Worm (Caenorhabditis elegans): Measurements from ENCODE around the gene acox-1.5.

Gene acox-1.5

ce11 chrIII:9568451-9568850, 23.5 kb downstream of the acox-1.5 start, which contains the start of gene C48B4.13:
TSS of gene C48B4.13 (plus strand) at chrIII:9568751.
- no peak for TF ChIP-seq ceh-13 (GFP tag; optimal IDR thresholded peaks at IDR 0.05)
- TF ChIP-seq tbx-11 (GFP tag; IDR thresholded peaks at IDR 0.05) = no peak
- no peak for TF ChIP-seq ama-1 (optimal IDR thresholded peaks at IDR 0.05)
- no peak for TF ChIP-seq pes-1 (GFP tag; IDR thresholded peaks at IDR 0.05)
- TF ChIP-seq scrt-1 (GFP tag; IDR thresholded peaks at IDR 0.05) = no peak
- no peak for TF ChIP-seq ceh-36 (tag; optimal IDR thresholded peaks at IDR 0.05)
- TF ChIP-seq hmbx-1 (tag; optimal IDR thresholded peaks at IDR 0.05) = no peak
- no peak for TF ChIP-seq tra-4 (tag; optimal IDR thresholded peaks at IDR 0.05)
- no peak for TF ChIP-seq flt-1 (GFP tag; IDR thresholded peaks at IDR 0.05)
- no peak for TF ChIP-seq B0310.2 (tag; optimal IDR thresholded peaks at IDR 0.05)

ce11 chrIII:9565973-9566372, 26.0 kb downstream of the acox-1.5 start, which contains the start of gene C48B4.11:
TSS of gene C48B4.11 (minus strand) at chrIII:9566115.
- TF ChIP-seq tbx-37 (GFP tag; conservative IDR thresholded peaks at IDR 0.05) (no peak), ceh-36 (tag; optimal IDR thresholded peaks at IDR 0.05) (no peak), pes-1 (GFP tag; IDR thresholded peaks at IDR 0.05) (no peak), hnd-1 (tag; optimal IDR thresholded peaks at IDR 0.05) (no peak), ceh-13 (GFP tag; optimal IDR thresholded peaks at IDR 0.05) (no peak), tra-4 (tag; optimal IDR thresholded peaks at IDR 0.05) (no peak), ets-7 (tag; optimal IDR thresholded peaks at IDR 0.05) (no peak), hmbx-1 (tag; optimal IDR thresholded peaks at IDR 0.05) (no peak), scrt-1 (GFP tag; IDR thresholded peaks at IDR 0.05) (no peak), ama-1 (optimal IDR thresholded peaks at IDR 0.05) (no peak), hmg-4 (GFP tag; optimal IDR thresholded peaks at IDR 0.05) (no peak), aly-1 (tag; optimal IDR thresholded peaks at IDR 0.05) (no peak), B0310.2 (tag; optimal IDR thresholded peaks at IDR 0.05) (no peak), F13C5.2 (tag; optimal IDR thresholded peaks at IDR 0.05) (no peak)

DNA sequence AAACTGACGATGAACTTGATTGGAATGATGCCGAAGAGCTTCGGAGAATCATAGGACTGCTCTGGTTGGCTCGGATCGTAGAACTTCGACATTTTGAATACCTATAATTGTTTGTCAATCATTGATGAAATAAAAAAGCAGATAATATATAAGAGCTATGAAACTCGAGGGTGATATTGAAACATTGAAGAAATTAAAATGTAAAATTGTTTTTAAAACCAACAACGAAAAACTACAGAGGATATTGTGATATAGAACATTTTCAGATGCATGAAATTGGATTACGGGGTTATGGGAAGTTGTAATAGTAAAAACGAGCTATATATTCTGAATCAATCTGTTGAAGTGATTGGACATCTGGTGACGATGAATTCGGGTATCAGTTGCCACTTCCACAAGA, 27.6 kb downstream of the acox-1.5 start, which contains the start of gene C48B4.10:
Gene C48B4.10 (minus strand): TSS at position 101 of the 400 bp plus-strand sequence.
- TF ChIP-seq tra-4 (tag; optimal IDR thresholded peaks at IDR 0.05) (no peak), hnd-1 (tag; optimal IDR thresholded peaks at IDR 0.05) (no peak), ets-7 (tag; optimal IDR thresholded peaks at IDR 0.05) (no peak), hmg-4 (GFP tag; optimal IDR thresholded peaks at IDR 0.05) (no peak), pes-1 (GFP tag; IDR thresholded peaks at IDR 0.05) (no peak), ceh-36 (tag; optimal IDR thresholded peaks at IDR 0.05) (no peak), scrt-1 (GFP tag; IDR thresholded peaks at IDR 0.05) (no peak), aly-1 (tag; optimal IDR thresholded peaks at IDR 0.05) (no peak), sea-1 (GFP tag; conservative IDR thresholded peaks at IDR 0.05) (no peak), B0310.2 (tag; optimal IDR thresholded peaks at IDR 0.05) (no peak), tbx-11 (GFP tag; IDR thresholded peaks at IDR 0.05) (no peak), flt-1 (GFP tag; IDR thresholded peaks at IDR 0.05) (no peak), ceh-13 (GFP tag; optimal IDR thresholded peaks at IDR 0.05) (no peak), ama-1 (optimal IDR thresholded peaks at IDR 0.05) (no peak), F13C5.2 (tag; optimal IDR thresholded peaks at IDR 0.05) (no peak), hmbx-1 (tag; optimal IDR thresholded peaks at IDR 0.05) (no peak), tbx-37 (GFP tag; conservative IDR thresholded peaks at IDR 0.05) (no peak)

DNA sequence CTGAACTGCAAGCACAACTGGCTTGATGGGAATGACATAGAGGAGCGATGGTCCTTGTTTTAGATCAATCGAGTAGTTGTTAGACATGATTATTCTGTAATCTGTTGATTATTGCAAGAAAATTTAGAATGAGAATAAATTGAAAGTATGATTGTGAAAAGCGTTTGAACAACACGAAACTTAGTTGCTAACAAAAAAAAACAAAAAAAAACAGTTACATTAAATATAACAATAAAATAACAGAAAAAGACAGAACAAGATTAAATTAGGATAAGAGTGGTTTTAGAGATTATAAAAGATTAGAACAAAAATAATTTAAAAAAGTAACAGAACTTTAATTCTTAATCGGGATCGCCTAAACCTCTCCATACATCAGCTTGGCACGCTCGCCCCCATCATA, 28.8 kb downstream of the acox-1.5 start, which contains the start of gene C48B4.9:
Gene C48B4.9 (minus strand): TSS at position 101 of the 400 bp plus-strand sequence.
- TF ChIP-seq pes-1 (GFP tag; IDR thresholded peaks at IDR 0.05) = no peak

DNA sequence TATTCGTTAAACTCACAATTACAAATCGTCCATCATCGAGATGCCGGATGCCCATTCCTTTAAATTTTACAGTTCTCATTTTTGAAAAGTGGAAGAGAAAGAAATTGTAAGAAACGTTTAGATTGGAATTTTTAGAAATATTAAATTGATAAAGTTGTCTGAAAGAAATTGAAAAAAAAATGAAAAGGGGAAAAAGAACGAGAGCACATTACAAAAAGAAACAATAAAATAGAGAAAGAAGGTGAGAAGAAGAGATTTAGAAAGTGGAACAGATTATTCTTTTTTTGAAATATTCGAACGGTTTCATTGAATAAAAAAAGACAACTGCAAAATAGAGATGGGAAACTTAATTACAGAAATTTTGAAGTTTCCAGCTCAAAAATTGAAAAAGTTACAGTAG, 30.8 kb downstream of the acox-1.5 start, which contains the start of gene C48B4.8:
Gene C48B4.8 (minus strand): TSS at position 101 of the 400 bp plus-strand sequence.
- no peak for TF ChIP-seq tbx-11 (GFP tag; IDR thresholded peaks at IDR 0.05)
- no peak for TF ChIP-seq flt-1 (GFP tag; IDR thresholded peaks at IDR 0.05)
- no peak for TF ChIP-seq ceh-36 (tag; optimal IDR thresholded peaks at IDR 0.05)
- TF ChIP-seq F13C5.2 (tag; optimal IDR thresholded peaks at IDR 0.05) = no peak
- TF ChIP-seq hnd-1 (tag; optimal IDR thresholded peaks at IDR 0.05) = no peak
- no peak for TF ChIP-seq B0310.2 (tag; optimal IDR thresholded peaks at IDR 0.05)
- TF ChIP-seq tbx-37 (GFP tag; conservative IDR thresholded peaks at IDR 0.05) = no peak
- TF ChIP-seq hmg-4 (GFP tag; optimal IDR thresholded peaks at IDR 0.05) = no peak
- TF ChIP-seq ama-1 (optimal IDR thresholded peaks at IDR 0.05) = no peak
- TF ChIP-seq scrt-1 (GFP tag; IDR thresholded peaks at IDR 0.05) = no peak
- TF ChIP-seq ets-7 (tag; optimal IDR thresholded peaks at IDR 0.05) = no peak
- TF ChIP-seq hmbx-1 (tag; optimal IDR thresholded peaks at IDR 0.05) = no peak

- no peak for TF ChIP-seq ama-1 (optimal IDR thresholded peaks at IDR 0.05)
- TF ChIP-seq aly-1 (tag; optimal IDR thresholded peaks at IDR 0.05) = no peak
Measured at ce11 chrIII:9559381-9559881, 32.6 kb downstream of the acox-1.5 start, which contains the start of gene C48B4.7. TSS of gene C48B4.7 (minus strand) at chrIII:9559431.

DNA sequence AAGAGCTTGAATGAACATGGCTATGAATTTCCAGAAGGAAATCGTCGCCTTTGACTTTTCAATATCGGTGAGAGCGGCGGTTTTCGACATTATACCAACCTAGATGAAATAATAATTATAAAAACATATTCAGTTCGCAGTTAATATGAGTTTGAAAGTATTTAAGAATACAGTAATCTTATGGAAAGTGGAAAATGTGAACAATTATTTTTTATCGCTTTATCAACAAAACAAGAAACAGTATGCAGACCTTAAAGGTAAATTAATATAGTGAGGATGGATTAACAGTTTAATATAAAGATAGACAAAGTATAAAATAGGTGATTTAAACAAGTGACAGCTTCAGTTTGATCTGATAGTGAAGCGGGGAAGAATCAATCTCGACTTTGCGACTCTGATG, 33.5 kb downstream of the acox-1.5 start, which contains the start of gene C48B4.6:
Gene C48B4.6 (minus strand): TSS at position 101 of the 400 bp plus-strand sequence.
- TF ChIP-seq aly-1 (tag; optimal IDR thresholded peaks at IDR 0.05) (no peak), scrt-1 (GFP tag; IDR thresholded peaks at IDR 0.05) (no peak), tbx-37 (GFP tag; conservative IDR thresholded peaks at IDR 0.05) (no peak), B0310.2 (tag; optimal IDR thresholded peaks at IDR 0.05) (no peak), ceh-13 (GFP tag; optimal IDR thresholded peaks at IDR 0.05) (no peak), tbx-11 (GFP tag; IDR thresholded peaks at IDR 0.05) (no peak), hmbx-1 (tag; optimal IDR thresholded peaks at IDR 0.05) (no peak), tra-4 (tag; optimal IDR thresholded peaks at IDR 0.05) (no peak), ama-1 (optimal IDR thresholded peaks at IDR 0.05) (no peak), F13C5.2 (tag; optimal IDR thresholded peaks at IDR 0.05) (no peak), flt-1 (GFP tag; IDR thresholded peaks at IDR 0.05) (no peak)

- TF ChIP-seq sea-1 (GFP tag; conservative IDR thresholded peaks at IDR 0.05) = no peak
Measured at ce11 chrIII:9556300-9556699, 35.7 kb downstream of the acox-1.5 start, which contains the start of gene ZK1098.11. TSS of gene ZK1098.11 (plus strand) at chrIII:9556600.
